Fruit fly (Drosophila melanogaster) whole organism, embryonic: ENCODE data around the gene CG9270.

ENCODE experiments used
- CG10543 ChIP-seq: fragments of 200-800 bp; sonication (Bioruptor generic); optimal IDR thresholded peaks from 3 replicates; lab custom pipeline; 2017; ENCODE audit warnings: missing biosample characterization, mild to moderate bottlenecking, missing genetic modification characterization, moderate library complexity
- CG11085 ChIP-seq: fragments of 200-800 bp; sonication (Bioruptor generic); IDR thresholded peaks from 2 replicates; pipeline ENCODE4 v1.3.6; 2022; ENCODE audit warnings: missing biosample characterization, missing genetic modification characterization
- CG12155 ChIP-seq: fragments of 200-800 bp; sonication (Bioruptor generic); optimal IDR thresholded peaks from 3 replicates; lab custom pipeline; 2016; ENCODE audit warnings: missing biosample characterization, missing genetic modification characterization
- CG12219 ChIP-seq: fragments of 200-800 bp; sonication (Bioruptor generic); optimal IDR thresholded peaks from 3 replicates; lab custom pipeline; 2018; ENCODE audit warnings: missing biosample characterization, mild to moderate bottlenecking, missing genetic modification characterization
- CG1529 ChIP-seq: fragments of 200-800 bp; sonication (Bioruptor generic); optimal IDR thresholded peaks from 3 replicates; lab custom pipeline; 2018; ENCODE audit warnings: missing biosample characterization, missing genetic modification characterization
- CG15696 ChIP-seq: fragments of 200-800 bp; sonication (Bioruptor generic); optimal IDR thresholded peaks from 2 replicates; lab custom pipeline; 2019; ENCODE audit warnings: missing biosample characterization, mild to moderate bottlenecking, missing genetic modification characterization, moderate library complexity
- CG1647 ChIP-seq: fragments of 200-800 bp; sonication (Bioruptor generic); optimal IDR thresholded peaks from 3 replicates; lab custom pipeline; 2016; ENCODE audit warnings: missing biosample characterization, missing genetic modification characterization
- CG1792 ChIP-seq: fragments of 200-800 bp; sonication (Bioruptor generic); optimal IDR thresholded peaks from 2 replicates; lab custom pipeline; 2016; ENCODE audit warnings: missing biosample characterization, missing genetic modification characterization
- CG30020 ChIP-seq: fragments of 200-800 bp; optimal IDR thresholded peaks from 2 replicates; lab custom pipeline; 2019; ENCODE audit warnings: missing biosample characterization, mild to moderate bottlenecking, missing genetic modification characterization, moderate library complexity
- CG32532 ChIP-seq: fragments of 200-800 bp; sonication (Bioruptor generic); IDR thresholded peaks from 2 replicates; pipeline ENCODE4 v1.3.6; 2022; ENCODE audit warnings: missing biosample characterization, missing genetic modification characterization
- CG33557 ChIP-seq: fragments of 200-800 bp; sonication (Bioruptor generic); optimal IDR thresholded peaks from 2 replicates; lab custom pipeline; 2019; ENCODE audit warnings: missing biosample characterization, mild to moderate bottlenecking, missing genetic modification characterization, moderate library complexity
- CG4328 ChIP-seq: fragments of 200-800 bp; sonication (Bioruptor generic); optimal IDR thresholded peaks from 3 replicates; lab custom pipeline; 2017; ENCODE audit warnings: missing biosample characterization, missing genetic modification reagents, missing genetic modification characterization
- CG7372 ChIP-seq: fragments of 200-800 bp; sonication (Bioruptor generic); IDR thresholded peaks from 2 replicates; pipeline ENCODE4 v1.3.6; 2022; ENCODE audit warnings: missing biosample characterization, missing genetic modification characterization
- CG7556 ChIP-seq: fragments of 200-800 bp; sonication (Bioruptor generic); optimal IDR thresholded peaks from 2 replicates; lab custom pipeline; 2017; ENCODE audit warnings: missing biosample characterization, mild to moderate bottlenecking, missing genetic modification characterization
- CG7928 ChIP-seq: fragments of 200-800 bp; sonication (Bioruptor generic); optimal IDR thresholded peaks from 2 replicates; lab custom pipeline; 2017; ENCODE audit warnings: missing biosample characterization, mild to moderate bottlenecking, missing genetic modification characterization
- CTCF ChIP-seq: fragments of 200-800 bp; sonication (Bioruptor generic); optimal IDR thresholded peaks from 2 replicates; lab custom pipeline; 2017; ENCODE audit warnings: missing biosample characterization, mild to moderate bottlenecking, missing genetic modification characterization, moderate library complexity
- Dbx ChIP-seq: fragments of 200-800 bp; sonication (Bioruptor generic); IDR thresholded peaks from 3 replicates; pipeline ENCODE4 v1.3.6; 2022; ENCODE audit warnings: missing biosample characterization, missing genetic modification characterization
- Dek ChIP-seq: fragments of 200-800 bp; sonication (Bioruptor generic); optimal IDR thresholded peaks from 3 replicates; lab custom pipeline; 2019; ENCODE audit warnings: missing biosample characterization, mild to moderate bottlenecking, missing genetic modification characterization, moderate library complexity
- ERR ChIP-seq: fragments of 200-800 bp; sonication (Bioruptor generic); optimal IDR thresholded peaks from 2 replicates; lab custom pipeline; 2016; ENCODE audit warnings: missing biosample characterization, missing genetic modification characterization
- Ets65A ChIP-seq: fragments of 200-800 bp; sonication (Bioruptor generic); peaks from one replicate; lab custom pipeline; 2016; ENCODE audit warnings: missing biosample characterization, missing genetic modification characterization
- Fer3 ChIP-seq: fragments of 200-800 bp; sonication (Bioruptor generic); optimal IDR thresholded peaks from 2 replicates; lab custom pipeline; 2018; ENCODE audit warnings: missing biosample characterization, mild to moderate bottlenecking, missing genetic modification characterization, moderate library complexity
- Jarid2 ChIP-seq: fragments of 200-800 bp; sonication (Bioruptor generic); optimal IDR thresholded peaks from 3 replicates; lab custom pipeline; 2017; ENCODE audit warnings: mild to moderate bottlenecking, missing biosample characterization, missing genetic modification reagents, missing genetic modification characterization
- Kr ChIP-seq: fragments of 200-800 bp; sonication (Bioruptor generic); optimal IDR thresholded peaks from 2 replicates; lab custom pipeline; 2017; ENCODE audit warnings: missing biosample characterization, mild to moderate bottlenecking, missing genetic modification characterization
- Lpt ChIP-seq: fragments of >200 bp; optimal IDR thresholded peaks from 2 replicates; lab custom pipeline; 2018; ENCODE audit warnings: missing biosample characterization, missing genetic modification characterization
- NC2β ChIP-seq: fragments of 200-800 bp; sonication (Bioruptor generic); optimal IDR thresholded peaks from 2 replicates; lab custom pipeline; 2016; ENCODE audit warnings: missing biosample characterization, missing genetic modification characterization
- NfI ChIP-seq: fragments of 200-800 bp; sonication (Bioruptor generic); optimal IDR thresholded peaks from 3 replicates; lab custom pipeline; 2018; ENCODE audit warnings: missing biosample characterization, mild to moderate bottlenecking, missing genetic modification characterization, moderate library complexity
- Oli ChIP-seq: fragments of 200-800 bp; sonication (Bioruptor generic); optimal IDR thresholded peaks from 2 replicates; lab custom pipeline; 2018; ENCODE audit warnings: missing biosample characterization, mild to moderate bottlenecking, missing genetic modification characterization, moderate library complexity
- Pdp1 ChIP-seq, 2 experiments: fragments of 200-800 bp; sonication (Bioruptor generic); optimal IDR thresholded peaks; 3 replicates each; lab custom pipeline; 2016; ENCODE audit warnings: missing biosample characterization in 2 of 2, missing genetic modification characterization in 2 of 2, mild to moderate bottlenecking in 1 of 2, moderate library complexity in 1 of 2
- Poxn ChIP-seq: fragments of 200-800 bp; sonication (Bioruptor generic); IDR thresholded peaks from 2 replicates; pipeline ENCODE4 v1.3.6; 2022; ENCODE audit warnings: missing biosample characterization, missing genetic modification characterization
- Spps ChIP-seq: fragments of 200-800 bp; sonication (Bioruptor generic); optimal IDR thresholded peaks from 2 replicates; lab custom pipeline; 2018; ENCODE audit warnings: missing biosample characterization, mild to moderate bottlenecking, missing genetic modification characterization
- al ChIP-seq: fragments of 200-800 bp; sonication (Bioruptor generic); IDR thresholded peaks from 2 replicates; pipeline ENCODE4 v1.3.6; 2022; ENCODE audit warnings: missing biosample characterization, missing genetic modification characterization
- amos ChIP-seq: fragments of 200-800 bp; sonication (Bioruptor generic); IDR thresholded peaks from 2 replicates; pipeline ENCODE4 v1.3.6; 2022; ENCODE audit warnings: missing biosample characterization, missing genetic modification characterization; ENCODE audit not compliant: partially characterized antibody
- aop ChIP-seq: fragments of 200-800 bp; sonication (Bioruptor generic); IDR thresholded peaks from 2 replicates; pipeline ENCODE4 v1.3.6; 2022; ENCODE audit warnings: missing biosample characterization, missing genetic modification characterization
- chm ChIP-seq: fragments of 200-800 bp; sonication (Bioruptor generic); IDR thresholded peaks from 2 replicates; pipeline ENCODE4 v1.3.6; 2022; ENCODE audit warnings: missing biosample characterization, missing genetic modification characterization
- chn ChIP-seq: fragments of 200-800 bp; sonication (Bioruptor generic); optimal IDR thresholded peaks from 2 replicates; lab custom pipeline; 2016; ENCODE audit warnings: missing biosample characterization, missing genetic modification characterization
- cwo ChIP-seq: fragments of 200-800 bp; sonication (Bioruptor generic); optimal IDR thresholded peaks from 3 replicates; lab custom pipeline; 2017; ENCODE audit warnings: missing biosample characterization, missing genetic modification characterization, mild to moderate bottlenecking, moderate library complexity, missing genetic modification reagents
- dan ChIP-seq: fragments of 200-800 bp; sonication (Bioruptor generic); IDR thresholded peaks from 2 replicates; pipeline ENCODE4 v1.3.6; 2022; ENCODE audit warnings: missing biosample characterization, missing genetic modification characterization
- dmrt11E ChIP-seq: fragments of 200-800 bp; sonication (Bioruptor generic); optimal IDR thresholded peaks from 3 replicates; lab custom pipeline; 2018; ENCODE audit warnings: missing biosample characterization, mild to moderate bottlenecking, missing genetic modification characterization, moderate library complexity
- fu2 ChIP-seq: fragments of 200-800 bp; sonication (Bioruptor generic); optimal IDR thresholded peaks from 2 replicates; lab custom pipeline; 2016; ENCODE audit warnings: missing biosample characterization, missing genetic modification characterization
- lola ChIP-seq, 3 experiments: fragments of >200 bp in 2 of 3; fragments of 200-800 bp in 1 of 3; sonication (Bioruptor generic) in 1 of 3; optimal IDR thresholded peaks; 2 replicates each; lab custom pipeline; 2017 to 2019; ENCODE audit warnings: missing biosample characterization in 3 of 3, missing genetic modification characterization in 3 of 3, mild to moderate bottlenecking in 1 of 3, moderate library complexity in 1 of 3
- pan ChIP-seq, 4 experiments: fragments of >200 bp in 3 of 4; fragments of 200-800 bp in 1 of 4; sonication (Bioruptor generic) in 1 of 4; optimal IDR thresholded peaks in 3 of 4; IDR thresholded peaks in 1 of 4; 2 replicates each; pipeline versions ENCODE4 v1.3.6 to Lab custom; 2017 to 2022; ENCODE audit warnings: missing biosample characterization in 2 of 4, missing genetic modification characterization in 2 of 4, mixed read lengths in 1 of 4
- pzg ChIP-seq: fragments of 200-800 bp; sonication (Bioruptor generic); optimal IDR thresholded peaks from 3 replicates; lab custom pipeline; 2018; ENCODE audit warnings: missing biosample characterization, mild to moderate bottlenecking, missing genetic modification characterization, moderate library complexity
- row ChIP-seq: fragments of 200-800 bp; sonication (Bioruptor generic); IDR thresholded peaks from 3 replicates; pipeline ENCODE4 v1.3.6; 2022; ENCODE audit warnings: missing biosample characterization, missing genetic modification characterization
- shn ChIP-seq: fragments of 200-800 bp; sonication (Bioruptor generic); optimal IDR thresholded peaks from 3 replicates; lab custom pipeline; 2016; ENCODE audit warnings: missing biosample characterization, missing genetic modification characterization
- tgo ChIP-seq: fragments of 200-800 bp; sonication (Bioruptor generic); IDR thresholded peaks from 3 replicates; pipeline ENCODE4 v1.3.6; 2022; ENCODE audit warnings: missing biosample characterization, missing genetic modification characterization
- tll ChIP-seq, 2 experiments: fragments of 200-800 bp in 1 of 2; fragments of >200 bp in 1 of 2; sonication (Bioruptor generic) in 1 of 2; optimal IDR thresholded peaks; 2 replicates each; lab custom pipeline; 2017 to 2019; ENCODE audit warnings: missing biosample characterization in 2 of 2, missing genetic modification characterization in 2 of 2, mild to moderate bottlenecking in 1 of 2, moderate library complexity in 1 of 2
- tna ChIP-seq: fragments of 200-800 bp; sonication (Bioruptor generic); IDR thresholded peaks from 2 replicates; pipeline ENCODE4 v1.3.6; 2022; ENCODE audit warnings: missing biosample characterization, missing genetic modification characterization; ENCODE audit not compliant: partially characterized antibody
- zf30C ChIP-seq: fragments of 200-800 bp; sonication (Bioruptor generic); optimal IDR thresholded peaks from 3 replicates; lab custom pipeline; 2018; ENCODE audit warnings: missing biosample characterization, mild to moderate bottlenecking, missing genetic modification characterization

Gene CG9270

dm6 chr2L:20918056-20918674, 15.7 kb downstream of the CG9270 start (continued):
- TF ChIP-seq Pdp1 (GFP tag; optimal IDR thresholded peaks at IDR 0.05; lab: Kevin White, UChicago) (peak; percentile 67 to 69), shn (GFP tag; lab: Kevin White, UChicago) (peak; percentile 42), CG32532 (GFP tag; lab: Robert Waterston, UW) (no peak), NC2β (GFP tag; lab: Kevin White, UChicago) (peak; percentile 78), NfI (GFP tag; lab: Kevin White, UChicago) (peak; percentile 78), tll (GFP tag; optimal IDR thresholded peaks at IDR 0.05; lab: Kevin White, UChicago) (no peak), tna (GFP tag; lab: Robert Waterston, UW) (no peak), CG1529 (GFP tag; lab: Kevin White, UChicago) (peak; percentile 83), CG4328 (GFP tag; lab: Kevin White, UChicago) (no peak), chm (peak; percentile 91), tgo (peak; percentile 55), dmrt11E (tag; lab: Kevin White, UChicago) (peak; percentile 65), Spps (tag; lab: Kevin White, UChicago) (no peak), al (0 out of 2 replicates have a peak, but pooled peaks have one; percentile 15), CG30020 (tag; lab: Kevin White, UChicago) (no peak), Oli (tag; lab: Kevin White, UChicago) (peak; percentile 71), CG7556 (GFP tag; lab: Kevin White, UChicago) (peak; percentile 71), Poxn (GFP tag; lab: Robert Waterston, UW) (0 out of 2 replicates have a peak, but pooled peaks have one; percentile 23), CTCF (GFP tag; lab: Kevin White, UChicago) (no peak), CG11085 (GFP tag; lab: Robert Waterston, UW) (no peak), lola (GFP tag; optimal IDR thresholded peaks at IDR 0.05; lab: Kevin White, UChicago) (peak in 1 of 3 experiments; percentile 44), zf30C (no peak), CG7372 (no peak), pzg (GFP tag; lab: Kevin White, UChicago) (no peak), aop (no peak), CG1647 (GFP tag; lab: Kevin White, UChicago) (peak; percentile 49), Jarid2 (no peak), Fer3 (tag; lab: Kevin White, UChicago) (no peak), CG7928 (GFP tag; lab: Kevin White, UChicago) (no peak), cwo (no peak), fu2 (peak; percentile 48), Kr (GFP tag; lab: Kevin White, UChicago) (peak; percentile 16), Lpt (GFP tag; lab: Kevin White, UChicago) (no peak), CG12219 (GFP tag; lab: Kevin White, UChicago) (peak; percentile 84)

- TF ChIP-seq amos (GFP tag; lab: Robert Waterston, UW) (peak; percentile 24; the same call in 1 of the 2 replicates), ERR (GFP tag; lab: Kevin White, UChicago) (no peak), CG15696 (tag; lab: Kevin White, UChicago) (peak; percentile 87), CG33557 (GFP tag; lab: Kevin White, UChicago) (peak; percentile 71), CG1792 (GFP tag; lab: Kevin White, UChicago) (no peak), chn (GFP tag; lab: Kevin White, UChicago) (peak; percentile 31), CG12155 (GFP tag; lab: Kevin White, UChicago) (peak; percentile 26), row (GFP tag; lab: Robert Waterston, UW) (peak; percentile 82), pan (optimal IDR thresholded peaks at IDR 0.05; lab: Kevin White, UChicago) (no peak), pan (GFP tag; optimal IDR thresholded peaks at IDR 0.05 in 1 of 2, IDR thresholded peaks at IDR 0.05 in 1 of 2) (peak in 1 of 2 experiments; percentile 92), Fer3 (tag; lab: Kevin White, UChicago) (peak; percentile 96), Ets65A (peak; percentile 93), Dek (peak; percentile 48), dan (peak; percentile 11; the same call in 1 of the 2 replicates), Dbx (GFP tag; lab: Robert Waterston, UW) (peak; percentile 93), CG10543 (GFP tag; lab: Kevin White, UChicago) (peak; percentile 36)
Observed at dm6 chr2L:20917235-20918055, 16.5 kb downstream of the CG9270 start.
